Worm (Caenorhabditis elegans) whole organism, young adult: Measurements from ENCODE around the gene srn-1.

Experiments used
- B0261.1 ChIP-seq: sonication (generic microtip); optimal IDR thresholded peaks from 2 replicates; lab custom pipeline; 2016; ENCODE audit warnings: mild to moderate bottlenecking, missing genetic modification characterization, moderate library complexity, missing compliant biosample characterization
- D2030.7 ChIP-seq: fragments of 200-800 bp; sonication (Bioruptor generic); IDR thresholded peaks from 2 replicates; pipeline ENCODE4 v1.3.6; 2022; ENCODE audit warnings: missing genetic modification reagents, missing genetic modification characterization, missing compliant biosample characterization
- F22D6.2 ChIP-seq: sonication (generic microtip); optimal IDR thresholded peaks from 2 replicates; lab custom pipeline; 2016; ENCODE audit warnings: mild to moderate bottlenecking, missing genetic modification characterization, missing compliant biosample characterization
- F23B12.7 ChIP-seq: sonication (generic microtip); optimal IDR thresholded peaks from 2 replicates; lab custom pipeline; 2017; ENCODE audit warnings: missing genetic modification characterization, mild to moderate bottlenecking, missing compliant biosample characterization, antibody characterized with exemption, moderate library complexity; ENCODE audit not compliant: insufficient read depth
- F33H1.4 ChIP-seq: fragments of 200-800 bp; sonication (Bioruptor generic); IDR thresholded peaks from 2 replicates; pipeline ENCODE4 v1.3.6; 2022; ENCODE audit warnings: missing genetic modification reagents, missing genetic modification characterization, missing compliant biosample characterization
- F39B2.1 ChIP-seq: fragments of 200-800 bp; sonication (Bioruptor generic); IDR thresholded peaks from 2 replicates; pipeline ENCODE4 v1.3.6; 2022; ENCODE audit warnings: missing genetic modification reagents, missing genetic modification characterization, missing compliant biosample characterization
- F49E8.2 ChIP-seq: sonication (generic microtip); optimal IDR thresholded peaks from 3 replicates; lab custom pipeline; 2017; ENCODE audit warnings: missing genetic modification characterization, mild to moderate bottlenecking, missing compliant biosample characterization, antibody characterized with exemption, moderate library complexity; ENCODE audit not compliant: insufficient read depth
- F55B11.4 ChIP-seq: sonication (generic microtip); optimal IDR thresholded peaks from 2 replicates; lab custom pipeline; 2016; ENCODE audit warnings: missing compliant biosample characterization, missing genetic modification characterization, borderline replicate concordance; ENCODE audit not compliant: insufficient read depth
- Y56A3A.18 ChIP-seq: fragments of 200-800 bp; sonication (Bioruptor generic); IDR thresholded peaks from 2 replicates; pipeline ENCODE4 v1.3.6; 2022; ENCODE audit warnings: missing genetic modification reagents, missing genetic modification characterization, missing compliant biosample characterization
- Y67H2A.10 ChIP-seq: fragments of 200-800 bp; sonication (Bioruptor generic); conservative IDR thresholded peaks from 2 replicates; pipeline ENCODE4 v1.3.6; 2022; ENCODE audit warnings: missing genetic modification reagents, missing genetic modification characterization, missing compliant biosample characterization
- ZK185.1 ChIP-seq: sonication (generic microtip); optimal IDR thresholded peaks from 2 replicates; lab custom pipeline; 2016; ENCODE audit warnings: mild to moderate bottlenecking, missing genetic modification characterization, missing compliant biosample characterization; ENCODE audit not compliant: poor library complexity, severe bottlenecking
- aptf-2 ChIP-seq: fragments of 200-800 bp; sonication (Bioruptor generic); conservative IDR thresholded peaks from 2 replicates; pipeline ENCODE4 v1.3.6; 2022; ENCODE audit warnings: missing genetic modification reagents, missing genetic modification characterization, missing compliant biosample characterization
- aptf-3 ChIP-seq: fragments of 200-800 bp; sonication (Bioruptor generic); IDR thresholded peaks from 2 replicates; pipeline ENCODE4 v1.3.6; 2022; ENCODE audit warnings: missing genetic modification characterization, missing compliant biosample characterization
- athp-1 ChIP-seq: sonication (generic microtip); optimal IDR thresholded peaks from 2 replicates; lab custom pipeline; 2017; ENCODE audit warnings: mild to moderate bottlenecking, missing genetic modification characterization, missing compliant biosample characterization
- ccch-3 ChIP-seq: fragments of 200-800 bp; sonication (Bioruptor generic); optimal IDR thresholded peaks from 2 replicates; lab custom pipeline; 2018; ENCODE audit warnings: mild to moderate bottlenecking, missing genetic modification characterization, missing compliant biosample characterization
- cebp-1 ChIP-seq, 2 experiments: fragments of 200-800 bp in 1 of 2; sonication (Bioruptor generic) in 1 of 2; sonication (generic microtip) in 1 of 2; IDR thresholded peaks in 1 of 2; optimal IDR thresholded peaks in 1 of 2; 2 replicates each; pipeline versions ENCODE4 v1.3.6 to Lab custom; 2017 to 2022; ENCODE audit warnings: missing compliant biosample characterization in 2 of 2, missing genetic modification characterization in 2 of 2, mild to moderate bottlenecking in 1 of 2, missing genetic modification reagents in 1 of 2, moderate library complexity in 1 of 2
- ceh-27 ChIP-seq: fragments of 200-800 bp; sonication (Bioruptor generic); optimal IDR thresholded peaks from 2 replicates; lab custom pipeline; 2018; ENCODE audit warnings: mild to moderate bottlenecking, missing genetic modification characterization, moderate library complexity, missing compliant biosample characterization
- ceh-40 ChIP-seq: fragments of 200-800 bp; sonication (Bioruptor generic); IDR thresholded peaks from 2 replicates; pipeline ENCODE4 v1.3.6; 2022; ENCODE audit warnings: missing genetic modification characterization, missing compliant biosample characterization
- ceh-79 ChIP-seq: sonication (generic microtip); optimal IDR thresholded peaks from 2 replicates; lab custom pipeline; 2017; ENCODE audit warnings: mild to moderate bottlenecking, missing genetic modification characterization, missing compliant biosample characterization
- die-1 ChIP-seq: sonication (generic microtip); optimal IDR thresholded peaks from 2 replicates; lab custom pipeline; 2016; ENCODE audit warnings: missing genotype, mild to moderate bottlenecking, missing genetic modification characterization, missing compliant biosample characterization
- dox-1 ChIP-seq: fragments of 200-800 bp; sonication (Bioruptor generic); IDR thresholded peaks from 2 replicates; pipeline ENCODE4 v1.3.6; 2022; ENCODE audit warnings: missing genetic modification reagents, missing genetic modification characterization, missing compliant biosample characterization
- dpff-1 ChIP-seq: sonication (generic microtip); optimal IDR thresholded peaks from 2 replicates; lab custom pipeline; 2017; ENCODE audit warnings: mild to moderate bottlenecking, missing genetic modification characterization, missing compliant biosample characterization
- egl-18 ChIP-seq: fragments of 200-800 bp; sonication (Bioruptor generic); IDR thresholded peaks from 2 replicates; pipeline ENCODE4 v1.3.6; 2022; ENCODE audit warnings: missing genetic modification reagents, missing genetic modification characterization, missing compliant biosample characterization
- fkh-3 ChIP-seq: sonication (generic microtip); optimal IDR thresholded peaks from 2 replicates; lab custom pipeline; 2016; ENCODE audit warnings: mild to moderate bottlenecking, missing genetic modification characterization, missing compliant biosample characterization
- hlh-12 ChIP-seq: sonication (generic microtip); optimal IDR thresholded peaks from 2 replicates; lab custom pipeline; 2016; ENCODE audit warnings: missing genetic modification characterization, missing compliant biosample characterization
- hmg-20 ChIP-seq: fragments of 200-800 bp; sonication (Bioruptor generic); IDR thresholded peaks from 2 replicates; pipeline ENCODE4 v1.3.6; 2022; ENCODE audit warnings: missing genetic modification reagents, missing genetic modification characterization, missing compliant biosample characterization
- hsf-1 ChIP-seq: fragments of 200-800 bp; sonication (Bioruptor generic); IDR thresholded peaks from 2 replicates; pipeline ENCODE4 v1.3.6; 2022; ENCODE audit warnings: missing genetic modification reagents, missing genetic modification characterization, missing compliant biosample characterization
- lag-1 ChIP-seq: fragments of 200-800 bp; sonication (Bioruptor generic); IDR thresholded peaks from 2 replicates; pipeline ENCODE4 v1.3.6; 2022; ENCODE audit warnings: missing genetic modification reagents, missing genetic modification characterization, missing compliant biosample characterization
- madf-10 ChIP-seq: sonication (generic microtip); optimal IDR thresholded peaks from 2 replicates; lab custom pipeline; 2016; ENCODE audit warnings: mild to moderate bottlenecking, missing genetic modification characterization, missing compliant biosample characterization
- madf-3 ChIP-seq: fragments of 200-800 bp; sonication (Bioruptor generic); IDR thresholded peaks from 2 replicates; pipeline ENCODE4 v1.3.6; 2022; ENCODE audit warnings: missing genetic modification reagents, missing genetic modification characterization, missing compliant biosample characterization
- madf-8 ChIP-seq: fragments of 200-800 bp; sonication (Bioruptor generic); conservative IDR thresholded peaks from 2 replicates; pipeline ENCODE4 v1.3.6; 2022; ENCODE audit warnings: missing genetic modification reagents, missing genetic modification characterization, missing compliant biosample characterization
- mxl-1 ChIP-seq: sonication (generic microtip); optimal IDR thresholded peaks from 2 replicates; lab custom pipeline; 2016; ENCODE audit warnings: missing genetic modification characterization, missing compliant biosample characterization
- nfya-1 ChIP-seq: sonication (generic microtip); optimal IDR thresholded peaks from 2 replicates; lab custom pipeline; 2017; ENCODE audit warnings: antibody characterized with exemption, missing compliant biosample characterization, missing genetic modification characterization, borderline replicate concordance; ENCODE audit not compliant: insufficient read depth
- nfyb-1 ChIP-seq: fragments of 200-800 bp; sonication (Bioruptor generic); IDR thresholded peaks from 2 replicates; pipeline ENCODE4 v1.3.6; 2022; ENCODE audit warnings: missing genetic modification reagents, missing genetic modification characterization, missing compliant biosample characterization
- nhr-80 ChIP-seq: sonication (generic microtip); optimal IDR thresholded peaks from 2 replicates; lab custom pipeline; 2016; ENCODE audit warnings: missing genetic modification characterization, missing compliant biosample characterization
- pha-4 ChIP-seq: fragments of 150-350 bp; sonication (generic microtip); optimal IDR thresholded peaks from 2 replicates; lab custom pipeline; 2014; ENCODE audit warnings: missing biosample characterization, missing genetic modification reagents, missing genetic modification characterization
- rcor-1 ChIP-seq: fragments of 200-800 bp; sonication (Bioruptor generic); IDR thresholded peaks from 2 replicates; pipeline ENCODE4 v1.3.6; 2022; ENCODE audit warnings: missing genetic modification reagents, missing genetic modification characterization, missing compliant biosample characterization
- repo-1 ChIP-seq: sonication (generic microtip); optimal IDR thresholded peaks from 2 replicates; lab custom pipeline; 2017; ENCODE audit warnings: mild to moderate bottlenecking, missing genetic modification characterization, missing compliant biosample characterization
- rpc-1 ChIP-seq, 2 experiments: fragments of 150-350 bp in 1 of 2; sonication (generic microtip) in 1 of 2; optimal IDR thresholded peaks; 2 replicates each; lab custom pipeline; 2014 to 2018; ENCODE audit warnings: missing biosample characterization in 1 of 2, missing genetic modification characterization in 1 of 2, missing genetic modification reagents in 1 of 2, missing genotype in 1 of 2
- snpc-1.3 ChIP-seq: sonication (generic microtip); optimal IDR thresholded peaks from 2 replicates; lab custom pipeline; 2017; ENCODE audit warnings: missing genetic modification characterization, mild to moderate bottlenecking, missing compliant biosample characterization, antibody characterized with exemption, moderate library complexity, missing genotype, missing genetic modification reagents; ENCODE audit not compliant: insufficient read depth
- snpc-3.4 ChIP-seq: sonication (generic microtip); optimal IDR thresholded peaks from 2 replicates; lab custom pipeline; 2017; ENCODE audit warnings: missing genetic modification characterization, mild to moderate bottlenecking, missing compliant biosample characterization, antibody characterized with exemption, moderate library complexity, missing genotype, missing genetic modification reagents
- somi-1 ChIP-seq: fragments of 200-800 bp; sonication (Bioruptor generic); optimal IDR thresholded peaks from 2 replicates; lab custom pipeline; 2018; ENCODE audit warnings: mild to moderate bottlenecking, missing genetic modification characterization, missing compliant biosample characterization
- sptf-2 ChIP-seq: fragments of 200-800 bp; sonication (Bioruptor generic); optimal IDR thresholded peaks from 2 replicates; lab custom pipeline; 2018; ENCODE audit warnings: mild to moderate bottlenecking, missing genetic modification characterization, missing compliant biosample characterization
- tbp1 ChIP-seq: fragments of 200-800 bp; sonication (Bioruptor generic); optimal IDR thresholded peaks from 2 replicates; lab custom pipeline; 2018; ENCODE audit warnings: mild to moderate bottlenecking, missing genetic modification characterization, missing compliant biosample characterization
- unc-130 ChIP-seq: sonication (generic microtip); optimal IDR thresholded peaks from 2 replicates; lab custom pipeline; 2016; ENCODE audit warnings: missing genetic modification reagents, missing genetic modification characterization, missing compliant biosample characterization
- ztf-26 ChIP-seq: sonication (generic microtip); optimal IDR thresholded peaks from 2 replicates; lab custom pipeline; 2017; ENCODE audit warnings: missing genetic modification characterization, missing compliant biosample characterization

Gene srn-1

DNA sequence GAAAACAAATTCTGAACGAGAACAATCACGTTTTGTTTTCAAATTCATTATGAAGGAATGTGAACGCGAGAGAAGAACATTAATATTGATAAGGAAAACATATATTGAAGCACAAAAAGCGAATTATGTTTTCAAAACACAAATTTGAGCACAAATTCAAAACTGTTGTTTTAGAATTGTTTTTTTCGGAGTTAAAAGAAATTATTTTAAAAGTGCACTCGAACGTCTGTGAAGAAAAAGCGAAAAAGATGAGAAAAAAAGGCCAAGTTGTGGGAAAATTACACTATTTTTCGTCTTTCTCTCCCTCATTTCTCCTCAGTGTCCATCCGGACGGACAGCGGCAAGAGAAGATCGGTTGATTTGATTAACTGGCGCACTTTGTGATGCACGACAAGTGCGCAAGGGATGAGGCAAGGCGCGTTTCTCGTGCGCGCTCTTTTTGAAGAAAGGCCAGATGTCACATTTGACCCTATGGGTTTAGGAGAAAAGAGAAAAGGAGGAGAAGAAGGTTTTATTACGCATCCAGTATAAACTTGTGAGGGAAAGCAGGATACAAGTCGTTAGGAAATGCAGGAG, 18.9 kb downstream of the srn-1 start, which contains the start of gene mrck-1 (continued):
- peak; percentile 94 for TF ChIP-seq dox-1 (GFP tag; lab: Robert Waterston, UW)
- TF ChIP-seq cebp-1 (GFP tag; IDR thresholded peaks at IDR 0.05; lab: Robert Waterston, UW) = peak; percentile 9; the same call in 1 of the 2 replicates
- TF ChIP-seq cebp-1 (tag; optimal IDR thresholded peaks at IDR 0.05; lab: Kevin White, UChicago) = peak; percentile 85
- peak; percentile 24; the same call in 1 of the 2 replicates for TF ChIP-seq madf-8 (GFP tag; lab: Robert Waterston, UW)
- no peak for TF ChIP-seq D2030.7 (GFP tag; lab: Robert Waterston, UW)
- no peak for TF ChIP-seq sptf-2
- no peak for TF ChIP-seq F22D6.2 (tag; lab: Kevin White, UChicago)
- TF ChIP-seq tbp1 (GFP tag; lab: Kevin White, UChicago) = peak; percentile 57
- peak; percentile 58 for TF ChIP-seq F33H1.4 (GFP tag; lab: Robert Waterston, UW)
- peak; percentile 68; the same call in 1 of the 2 replicates for TF ChIP-seq hmg-20 (GFP tag; lab: Robert Waterston, UW)
- TF ChIP-seq repo-1 (tag; lab: Kevin White, UChicago) = peak; percentile 63
- peak; percentile 82; the same call in 1 of the 2 replicates for TF ChIP-seq madf-3 (GFP tag; lab: Robert Waterston, UW)
- TF ChIP-seq aptf-3 (GFP tag; lab: Robert Waterston, UW) = no peak
- TF ChIP-seq snpc-1.3 (tag; lab: Kevin White, UChicago) = no peak
- peak; percentile 74 for TF ChIP-seq ztf-26 (tag; lab: Kevin White, UChicago)
- TF ChIP-seq F49E8.2 (tag; lab: Kevin White, UChicago) = no peak
- no peak for TF ChIP-seq B0261.1 (tag; lab: Kevin White, UChicago)
- no peak for TF ChIP-seq lag-1 (GFP tag; lab: Robert Waterston, UW)
- no peak for TF ChIP-seq F39B2.1 (GFP tag; lab: Robert Waterston, UW)
- peak; percentile 51 for TF ChIP-seq die-1
- no peak for TF ChIP-seq F55B11.4 (tag; lab: Kevin White, UChicago)
- TF ChIP-seq hlh-12 = no peak
- peak; percentile 89 for TF ChIP-seq somi-1
- TF ChIP-seq egl-18 = peak; percentile 71; the same call in 1 of the 2 replicates
- no peak for TF ChIP-seq unc-130 (GFP tag; lab: Kevin White, UChicago)
- no peak for TF ChIP-seq snpc-3.4 (tag; lab: Kevin White, UChicago)
- no peak for TF ChIP-seq Y67H2A.10
- peak; percentile 91 for TF ChIP-seq ceh-27 (GFP tag; lab: Kevin White, UChicago)
- TF ChIP-seq rcor-1 = peak; percentile 85
- no peak for TF ChIP-seq fkh-3
- TF ChIP-seq mxl-1 (tag; lab: Kevin White, UChicago) = no peak
- peak; percentile 81 for TF ChIP-seq ZK185.1
- no peak for TF ChIP-seq nfya-1 (tag; lab: Kevin White, UChicago)
- peak; percentile 39 for TF ChIP-seq F23B12.7 (tag; lab: Kevin White, UChicago)
- no peak for TF ChIP-seq ceh-79
- peak; percentile 65 for TF ChIP-seq nfyb-1 (GFP tag; lab: Robert Waterston, UW)
- no peak for TF ChIP-seq hsf-1 (GFP tag; lab: Robert Waterston, UW)
- no peak for TF ChIP-seq ccch-3 (GFP tag; lab: Kevin White, UChicago)
- TF ChIP-seq pha-4 (tag; lab: Kevin White, UChicago) = no peak
- no peak for TF ChIP-seq rpc-1 (optimal IDR thresholded peaks at IDR 0.05; lab: Kevin White, UChicago)
- no peak for TF ChIP-seq rpc-1 (tag; optimal IDR thresholded peaks at IDR 0.05; lab: Kevin White, UChicago)
- no peak for TF ChIP-seq ceh-40 (GFP tag; lab: Robert Waterston, UW)
- no peak for TF ChIP-seq dpff-1 (tag; lab: Kevin White, UChicago)
- TF ChIP-seq Y56A3A.18 (GFP tag; lab: Robert Waterston, UW) = peak; percentile 37; the same call in 1 of the 2 replicates
- peak; percentile 36 for TF ChIP-seq athp-1 (tag; lab: Kevin White, UChicago)
- no peak for TF ChIP-seq aptf-2
- peak; percentile 88 for TF ChIP-seq madf-10
- TF ChIP-seq nhr-80 (tag; lab: Kevin White, UChicago) = peak; percentile 87
